Worm (Caenorhabditis elegans) whole organism, L1 larva: ENCODE data around the gene tba-7.

Experiments used
- C16A3.4 ChIP-seq: fragments of 150-350 bp; optimal IDR thresholded peaks from 2 replicates; lab custom pipeline; 2014; ENCODE audit warnings: missing biosample characterization, missing genetic modification characterization
- Y116A8C.19 ChIP-seq: sonication (generic microtip); optimal IDR thresholded peaks from 2 replicates; lab custom pipeline; 2016; ENCODE audit warnings: missing compliant biosample characterization, missing genetic modification characterization, borderline replicate concordance
- alr-1 ChIP-seq: fragments of 200-800 bp; sonication (Bioruptor generic); optimal IDR thresholded peaks from 2 replicates; lab custom pipeline; 2018; ENCODE audit warnings: borderline replicate concordance, mild to moderate bottlenecking, missing genetic modification characterization, missing compliant biosample characterization
- aly-2 ChIP-seq: fragments of 150-350 bp; optimal IDR thresholded peaks from 2 replicates; lab custom pipeline; 2014; ENCODE audit warnings: missing biosample characterization, missing genetic modification characterization
- ceh-63 ChIP-seq: fragments of 200-800 bp; sonication (Bioruptor generic); optimal IDR thresholded peaks from 2 replicates; lab custom pipeline; 2018; ENCODE audit warnings: mild to moderate bottlenecking, missing genetic modification characterization, missing compliant biosample characterization
- ceh-82 ChIP-seq, 3 experiments: fragments of 150-350 bp in 1 of 3; sonication (generic microtip) in 2 of 3; optimal IDR thresholded peaks; 2 replicates each; lab custom pipeline; 2014 to 2017; ENCODE audit warnings: missing biosample characterization in 3 of 3, missing genetic modification characterization in 3 of 3
- ceh-88 ChIP-seq: fragments of 200-800 bp; sonication (Bioruptor generic); IDR thresholded peaks from 2 replicates; pipeline ENCODE4 v1.3.6; 2022; ENCODE audit warnings: missing genetic modification characterization, missing compliant biosample characterization
- ceh-90 ChIP-seq: sonication (generic microtip); optimal IDR thresholded peaks from 2 replicates; lab custom pipeline; 2016; ENCODE audit warnings: missing genetic modification characterization, missing compliant biosample characterization
- ces-1 ChIP-seq: fragments of 150-350 bp; optimal IDR thresholded peaks from 2 replicates; lab custom pipeline; 2014; ENCODE audit warnings: missing biosample characterization, missing genetic modification reagents, missing genetic modification characterization
- dpl-1 ChIP-seq, 3 experiments: fragments of 150-350 bp in 2 of 3; sonication (generic microtip) in 1 of 3; optimal IDR thresholded peaks; 2 replicates each; lab custom pipeline; 2014 to 2017; ENCODE audit warnings: missing biosample characterization in 3 of 3, missing genetic modification characterization in 3 of 3, missing genetic modification reagents in 3 of 3
- elt-2 ChIP-seq: sonication (generic microtip); optimal IDR thresholded peaks from 2 replicates; lab custom pipeline; 2016; ENCODE audit warnings: missing genetic modification characterization, mild to moderate bottlenecking, inconsistent platforms, missing compliant biosample characterization, missing genetic modification reagents
- fkh-10 ChIP-seq: sonication (generic microtip); optimal IDR thresholded peaks from 2 replicates; lab custom pipeline; 2017; ENCODE audit warnings: missing biosample characterization, missing genetic modification reagents, missing genetic modification characterization
- fkh-4 ChIP-seq: sonication (generic microtip); optimal IDR thresholded peaks from 2 replicates; lab custom pipeline; 2016; ENCODE audit warnings: missing compliant biosample characterization, missing genetic modification characterization, borderline replicate concordance
- fos-1 ChIP-seq: fragments of 150-350 bp; optimal IDR thresholded peaks from 2 replicates; lab custom pipeline; 2014; ENCODE audit warnings: missing biosample characterization, missing genetic modification characterization
- hlh-17 ChIP-seq: fragments of 200-800 bp; sonication (Bioruptor generic); optimal IDR thresholded peaks from 2 replicates; lab custom pipeline; 2018; ENCODE audit warnings: missing genetic modification characterization, mild to moderate bottlenecking, missing compliant biosample characterization, moderate library complexity, borderline replicate concordance
- hpl-2 ChIP-seq: fragments of 150-350 bp; optimal IDR thresholded peaks from 2 replicates; lab custom pipeline; 2014; ENCODE audit warnings: missing biosample characterization, missing genetic modification reagents, missing genetic modification characterization
- irx-1 ChIP-seq: sonication (generic microtip); optimal IDR thresholded peaks from 2 replicates; lab custom pipeline; 2016; ENCODE audit warnings: missing genetic modification characterization, missing compliant biosample characterization
- isw-1 ChIP-seq: fragments of 200-800 bp; sonication (Bioruptor generic); IDR thresholded peaks from 2 replicates; pipeline ENCODE4 v1.3.6; 2022; ENCODE audit warnings: missing genetic modification characterization, missing compliant biosample characterization
- lin-13 ChIP-seq: fragments of 150-350 bp; optimal IDR thresholded peaks from 2 replicates; lab custom pipeline; 2014; ENCODE audit warnings: missing biosample characterization, missing genetic modification reagents, missing genetic modification characterization
- lin-14 ChIP-seq: fragments of 200-800 bp; sonication (Bioruptor generic); optimal IDR thresholded peaks from 2 replicates; lab custom pipeline; 2018; ENCODE audit warnings: mild to moderate bottlenecking, missing genetic modification characterization, moderate library complexity, missing compliant biosample characterization
- lir-3 ChIP-seq: sonication (generic microtip); optimal IDR thresholded peaks from 2 replicates; lab custom pipeline; 2016; ENCODE audit warnings: mild to moderate bottlenecking, missing genetic modification characterization, moderate library complexity, missing compliant biosample characterization; ENCODE audit not compliant: poor library complexity
- lsy-2 ChIP-seq, 2 experiments: fragments of 150-350 bp; optimal IDR thresholded peaks; 2 replicates each; lab custom pipeline; 2014; ENCODE audit warnings: missing biosample characterization in 2 of 2, missing genetic modification characterization in 2 of 2
- mef-2 ChIP-seq: fragments of 150-350 bp; optimal IDR thresholded peaks from 2 replicates; lab custom pipeline; 2014; ENCODE audit warnings: missing biosample characterization, missing genetic modification characterization
- nhr-11 ChIP-seq: fragments of 150-350 bp; optimal IDR thresholded peaks from 2 replicates; lab custom pipeline; 2014; ENCODE audit warnings: missing biosample characterization, missing genetic modification characterization
- nhr-19 ChIP-seq: fragments of 200-800 bp; sonication (Bioruptor generic); conservative IDR thresholded peaks from 2 replicates; pipeline ENCODE4 v1.3.6; 2022; ENCODE audit warnings: missing genetic modification characterization, missing compliant biosample characterization
- nhr-20 ChIP-seq: sonication (generic microtip); optimal IDR thresholded peaks from 2 replicates; lab custom pipeline; 2016; ENCODE audit warnings: mild to moderate bottlenecking, missing genetic modification characterization, missing compliant biosample characterization
- nhr-237 ChIP-seq: fragments of 150-350 bp; optimal IDR thresholded peaks from 2 replicates; lab custom pipeline; 2014; ENCODE audit warnings: missing biosample characterization, missing genetic modification characterization
- nhr-28 ChIP-seq: fragments of 150-350 bp; optimal IDR thresholded peaks from 2 replicates; lab custom pipeline; 2014; ENCODE audit warnings: missing biosample characterization, missing genetic modification characterization
- nhr-71 ChIP-seq: sonication (generic microtip); optimal IDR thresholded peaks from 2 replicates; lab custom pipeline; 2016; ENCODE audit warnings: mild to moderate bottlenecking, missing genetic modification characterization, moderate library complexity, missing compliant biosample characterization
- pqm-1 ChIP-seq: sonication (generic microtip); optimal IDR thresholded peaks from 3 replicates; lab custom pipeline; 2017; ENCODE audit warnings: missing biosample characterization, missing genetic modification characterization
- rnt-1 ChIP-seq: sonication (generic microtip); optimal IDR thresholded peaks from 2 replicates; lab custom pipeline; 2016; ENCODE audit warnings: mild to moderate bottlenecking, missing genetic modification characterization, moderate library complexity, missing compliant biosample characterization
- snu-23 ChIP-seq: sonication (generic microtip); optimal IDR thresholded peaks from 2 replicates; lab custom pipeline; 2016; ENCODE audit warnings: missing genetic modification characterization, missing compliant biosample characterization
- sptf-1 ChIP-seq: fragments of 150-350 bp; optimal IDR thresholded peaks from 2 replicates; lab custom pipeline; 2014; ENCODE audit warnings: missing biosample characterization, missing genetic modification characterization
- sup-37 ChIP-seq: fragments of 200-800 bp; sonication (Bioruptor generic); optimal IDR thresholded peaks from 2 replicates; lab custom pipeline; 2018; ENCODE audit warnings: mild to moderate bottlenecking, missing genetic modification characterization, missing compliant biosample characterization
- swsn-7 ChIP-seq: sonication (generic microtip); optimal IDR thresholded peaks from 2 replicates; lab custom pipeline; 2016; ENCODE audit warnings: missing genetic modification characterization, missing compliant biosample characterization
- tbx-2 ChIP-seq: sonication (generic microtip); optimal IDR thresholded peaks from 2 replicates; lab custom pipeline; 2016; ENCODE audit warnings: missing genetic modification characterization, missing compliant biosample characterization
- unc-86 ChIP-seq: sonication (generic microtip); optimal IDR thresholded peaks from 2 replicates; lab custom pipeline; 2016; ENCODE audit warnings: missing genetic modification characterization, missing compliant biosample characterization
- zip-4 ChIP-seq: fragments of 200-800 bp; sonication (Bioruptor generic); optimal IDR thresholded peaks from 2 replicates; lab custom pipeline; 2018; ENCODE audit warnings: mild to moderate bottlenecking, missing genetic modification characterization, moderate library complexity, missing compliant biosample characterization
- ztf-11 ChIP-seq, 2 experiments: sonication (generic microtip); optimal IDR thresholded peaks; 2 replicates each; lab custom pipeline; 2016 to 2017; ENCODE audit warnings: missing genetic modification characterization in 2 of 2, missing biosample characterization in 1 of 2, missing compliant biosample characterization in 1 of 2
- ztf-4 ChIP-seq: fragments of 150-350 bp; optimal IDR thresholded peaks from 2 replicates; lab custom pipeline; 2014; ENCODE audit warnings: missing biosample characterization, missing genetic modification characterization

tba-7 gene

DNA sequence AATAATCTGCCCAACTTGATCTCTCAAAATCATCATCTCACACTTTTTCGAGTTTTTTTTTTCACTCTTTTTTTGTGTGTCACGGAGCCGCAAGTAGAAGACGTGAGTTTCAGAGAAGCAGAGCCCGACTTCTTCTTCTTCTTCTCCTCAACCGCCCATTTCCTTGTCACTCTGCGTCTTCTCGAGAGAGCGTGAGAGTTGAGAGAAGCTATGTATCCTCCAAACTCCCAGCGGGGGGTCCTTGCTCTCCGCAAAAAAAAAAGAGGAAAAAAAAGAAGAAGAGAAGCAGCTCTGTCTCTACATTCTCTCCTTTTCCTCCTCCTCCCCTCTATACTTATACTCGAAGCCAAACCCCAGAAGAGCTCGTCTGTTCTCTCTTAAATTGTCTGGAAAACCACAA lies 37.2 kb downstream of the tba-7 start (continued):
- TF ChIP-seq ceh-90 (tag; lab: Kevin White, UChicago) = no peak
- TF ChIP-seq alr-1 (tag; lab: Kevin White, UChicago) = no peak
- no peak for TF ChIP-seq hlh-17 (GFP tag; lab: Kevin White, UChicago)
- TF ChIP-seq nhr-11 (tag; lab: Kevin White, UChicago) = no peak
- no peak for TF ChIP-seq zip-4 (GFP tag; lab: Kevin White, UChicago)
- peak; percentile 12 for TF ChIP-seq tbx-2 (tag; lab: Kevin White, UChicago)
- TF ChIP-seq swsn-7 (tag; lab: Kevin White, UChicago) = peak; percentile 32
- peak; percentile 79 for TF ChIP-seq lin-14 (GFP tag; lab: Kevin White, UChicago)
- no peak for TF ChIP-seq mef-2 (tag; lab: Kevin White, UChicago)
- no peak for TF ChIP-seq nhr-20
- TF ChIP-seq hpl-2 = no peak
- no peak for TF ChIP-seq ceh-88 (GFP tag; lab: Robert Waterston, UW)
- no peak for TF ChIP-seq lin-13
- no peak for TF ChIP-seq sup-37 (GFP tag; lab: Kevin White, UChicago)
- TF ChIP-seq ces-1 = no peak
- TF ChIP-seq ceh-82 (tag; optimal IDR thresholded peaks at IDR 0.05; lab: Kevin White, UChicago) = peak in 2 of 3 experiments; percentile 31 to 80
- peak in 1 of 2 experiments; percentile 50 for TF ChIP-seq lsy-2 (tag; optimal IDR thresholded peaks at IDR 0.05; lab: Kevin White, UChicago)
- no peak for TF ChIP-seq C16A3.4 (tag; lab: Kevin White, UChicago)
- TF ChIP-seq nhr-237 = no peak
- no peak for TF ChIP-seq isw-1 (GFP tag; lab: Robert Waterston, UW)
- no peak for TF ChIP-seq ztf-4 (tag; lab: Kevin White, UChicago)
- peak; percentile 67 for TF ChIP-seq fkh-10 (GFP tag; lab: Kevin White, UChicago)
- peak; percentile 27 for TF ChIP-seq snu-23 (GFP tag; lab: Kevin White, UChicago)
- peak; percentile 45 for TF ChIP-seq unc-86 (tag; lab: Kevin White, UChicago)
- no peak for TF ChIP-seq nhr-28
- no peak for TF ChIP-seq rnt-1
- TF ChIP-seq sptf-1 (tag; lab: Kevin White, UChicago) = no peak
- no peak for TF ChIP-seq Y116A8C.19 (tag; lab: Kevin White, UChicago)

DNA sequence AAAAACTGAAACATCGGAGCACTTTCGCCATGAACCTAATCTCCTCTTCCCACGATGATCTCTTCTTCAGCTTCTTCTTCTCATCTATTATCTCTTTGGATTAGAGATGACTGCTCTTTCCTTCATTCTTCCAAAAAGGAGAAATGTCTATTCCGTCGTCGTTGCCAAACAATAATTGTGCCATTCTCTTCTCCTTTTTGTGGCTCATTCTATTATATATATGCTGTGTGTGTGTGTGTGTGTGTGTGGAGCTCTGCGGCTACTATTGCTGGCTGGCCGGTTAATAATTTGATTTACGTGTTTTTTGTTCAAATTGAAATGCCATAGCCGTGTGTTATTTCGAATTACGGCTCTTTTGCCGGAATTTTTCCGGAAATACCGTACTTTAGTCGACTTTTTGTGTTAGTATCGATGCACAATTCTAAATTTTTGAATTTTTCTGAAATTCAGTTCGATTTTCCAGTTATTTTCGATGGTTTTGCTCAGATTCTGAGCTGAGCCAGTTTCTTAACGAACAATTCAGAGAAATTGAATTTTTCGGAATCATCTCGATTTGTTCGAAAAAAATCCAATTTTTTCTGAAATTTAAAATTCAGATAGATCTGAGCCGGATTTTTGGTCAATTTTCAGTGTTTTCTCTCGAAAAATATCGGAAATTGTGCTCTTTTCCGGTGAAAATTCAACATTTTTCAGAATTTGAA lies 38.4 kb downstream of the tba-7 start, which contains the start of gene T28D6.5:
Gene T28D6.5, plus strand, starts transcription at position 651 of the 701 bp plus-strand sequence.
- no peak for TF ChIP-seq pqm-1 (tag; lab: Kevin White, UChicago)
- no peak for TF ChIP-seq lir-3 (tag; lab: Kevin White, UChicago)
- TF ChIP-seq ceh-63 (GFP tag; lab: Kevin White, UChicago) = no peak
- no peak for TF ChIP-seq ztf-11 (tag; optimal IDR thresholded peaks at IDR 0.05; lab: Kevin White, UChicago)
- TF ChIP-seq hpl-2 = no peak
- no peak for TF ChIP-seq aly-2
- TF ChIP-seq nhr-19 (GFP tag; lab: Robert Waterston, UW) = no peak
- TF ChIP-seq dpl-1 (GFP tag; optimal IDR thresholded peaks at IDR 0.05; lab: Kevin White, UChicago) = no peak
- no peak for TF ChIP-seq irx-1 (tag; lab: Kevin White, UChicago)
- TF ChIP-seq nhr-71 (tag; lab: Kevin White, UChicago) = no peak
- no peak for TF ChIP-seq mef-2 (tag; lab: Kevin White, UChicago)
- no peak for TF ChIP-seq sup-37 (GFP tag; lab: Kevin White, UChicago)
- TF ChIP-seq elt-2 (tag; lab: Kevin White, UChicago) = no peak
- TF ChIP-seq fkh-10 (GFP tag; lab: Kevin White, UChicago) = no peak
- no peak for TF ChIP-seq rnt-1

DNA sequence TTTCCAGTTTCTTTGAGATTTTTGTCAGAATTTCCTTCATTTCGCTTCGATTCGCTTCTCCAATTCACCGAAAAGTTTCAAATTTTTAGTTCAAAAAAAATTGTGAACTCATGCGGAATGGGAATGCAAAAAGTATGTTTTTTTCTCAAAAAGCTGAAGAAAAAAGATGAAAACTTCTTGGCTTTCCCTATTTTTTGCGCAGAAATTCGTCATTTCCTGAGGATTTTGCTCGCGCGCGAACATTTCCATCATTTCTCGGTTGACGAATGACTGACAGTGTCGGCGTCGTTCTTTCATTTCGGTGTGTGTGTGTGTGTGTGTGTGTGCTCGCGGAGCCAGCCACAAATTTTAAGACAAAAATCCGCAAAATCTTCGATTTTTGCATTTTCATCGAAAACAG lies 39.3 kb downstream of the tba-7 start:
- TF ChIP-seq fkh-4 (tag; lab: Kevin White, UChicago) (no peak), ztf-4 (tag; lab: Kevin White, UChicago) (no peak), fos-1 (no peak)
